Worm (Caenorhabditis elegans) whole organism, L4 larva: Measurements from ENCODE around the gene T18D3.9.

ENCODE experiments used
- T26A8.4 ChIP-seq: fragments of 200-800 bp; sonication (Bioruptor generic); IDR thresholded peaks from 2 replicates; pipeline ENCODE4 v1.3.6; 2022; ENCODE audit warnings: missing genetic modification characterization, missing compliant biosample characterization
- aha-1 ChIP-seq: fragments of 150-350 bp; peaks from one replicate; lab custom pipeline; 2014; ENCODE audit warnings: missing biosample characterization, missing genetic modification characterization
- aly-2 ChIP-seq: sonication (generic microtip); optimal IDR thresholded peaks from 2 replicates; lab custom pipeline; 2018; ENCODE audit warnings: missing biosample characterization, missing genetic modification characterization
- ama-1 ChIP-seq: fragments of 150-350 bp; optimal IDR thresholded peaks from 2 replicates; lab custom pipeline; 2014; ENCODE audit warnings: inconsistent platforms, mixed read lengths
- arid-1 ChIP-seq: fragments of 200-800 bp; sonication (Bioruptor generic); conservative IDR thresholded peaks from 2 replicates; pipeline ENCODE4 v1.3.6; 2022; ENCODE audit warnings: missing genetic modification reagents, missing genetic modification characterization, missing compliant biosample characterization
- ceh-20 ChIP-seq: fragments of 200-800 bp; sonication (Bioruptor generic); IDR thresholded peaks from 2 replicates; pipeline ENCODE4 v1.3.6; 2022; ENCODE audit warnings: missing genetic modification reagents, missing genetic modification characterization, missing compliant biosample characterization
- ceh-44 ChIP-seq: fragments of 200-800 bp; sonication (Bioruptor generic); IDR thresholded peaks from 2 replicates; pipeline ENCODE4 v1.3.6; 2022; ENCODE audit warnings: missing genetic modification reagents, missing genetic modification characterization, missing compliant biosample characterization
- ctbp-1 ChIP-seq: fragments of 200-800 bp; sonication (Bioruptor generic); IDR thresholded peaks from 2 replicates; pipeline ENCODE4 v1.3.6; 2022; ENCODE audit warnings: missing genetic modification reagents, missing genetic modification characterization, missing compliant biosample characterization
- daf-16 ChIP-seq, 3 experiments: sonication (generic microtip); optimal IDR thresholded peaks; 2 replicates each; lab custom pipeline; 2016 to 2017; ENCODE audit warnings: missing genetic modification characterization in 3 of 3, missing genetic modification reagents in 3 of 3, mild to moderate bottlenecking in 2 of 3, missing compliant biosample characterization in 2 of 3, missing biosample characterization in 1 of 3, moderate library complexity in 1 of 3
- daf-19 ChIP-seq: fragments of 200-800 bp; sonication (Bioruptor generic); conservative IDR thresholded peaks from 2 replicates; pipeline ENCODE4 v1.3.6; 2022; ENCODE audit warnings: missing genetic modification characterization, missing compliant biosample characterization
- daf-8 ChIP-seq: fragments of 200-800 bp; sonication (Bioruptor generic); IDR thresholded peaks from 2 replicates; pipeline ENCODE4 v1.3.6; 2022; ENCODE audit warnings: missing genetic modification characterization, missing compliant biosample characterization
- dmd-6 ChIP-seq: fragments of 200-800 bp; sonication (Bioruptor generic); IDR thresholded peaks from 2 replicates; pipeline ENCODE4 v1.3.6; 2022; ENCODE audit warnings: missing genetic modification reagents, missing genetic modification characterization, missing compliant biosample characterization
- dve-1 ChIP-seq: sonication (generic microtip); optimal IDR thresholded peaks from 2 replicates; lab custom pipeline; 2017; ENCODE audit warnings: antibody characterized with exemption, mild to moderate bottlenecking, missing genetic modification characterization, missing compliant biosample characterization; ENCODE audit not compliant: insufficient read depth
- egl-27 ChIP-seq: sonication (generic microtip); optimal IDR thresholded peaks from 3 replicates; lab custom pipeline; 2017; ENCODE audit warnings: missing biosample characterization, missing genetic modification reagents, missing genetic modification characterization
- egl-43 ChIP-seq: fragments of 200-800 bp; sonication (Bioruptor generic); IDR thresholded peaks from 2 replicates; pipeline ENCODE4 v1.3.6; 2022; ENCODE audit warnings: missing genetic modification reagents, missing genetic modification characterization, missing compliant biosample characterization
- fkh-10 ChIP-seq: fragments of 150-350 bp; optimal IDR thresholded peaks from 2 replicates; lab custom pipeline; 2014; ENCODE audit warnings: missing biosample characterization, missing genetic modification reagents, missing genetic modification characterization
- hif-1 ChIP-seq, 2 experiments: sonication (generic microtip); optimal IDR thresholded peaks; 2 replicates each; lab custom pipeline; 2016 to 2017; ENCODE audit warnings: missing compliant biosample characterization in 2 of 2, missing genetic modification characterization in 2 of 2, missing genetic modification reagents in 2 of 2, missing genotype in 2 of 2, mild to moderate bottlenecking in 1 of 2
- hlh-11 ChIP-seq: fragments of 200-800 bp; sonication (Bioruptor generic); optimal IDR thresholded peaks from 2 replicates; lab custom pipeline; 2018; ENCODE audit warnings: mild to moderate bottlenecking, missing genetic modification characterization, missing compliant biosample characterization
- hlh-30 ChIP-seq: sonication (generic microtip); optimal IDR thresholded peaks from 2 replicates; lab custom pipeline; 2017; ENCODE audit warnings: antibody characterized with exemption, mild to moderate bottlenecking, missing genetic modification characterization, missing compliant biosample characterization; ENCODE audit not compliant: insufficient read depth
- jun-1 ChIP-seq: fragments of 150-350 bp; optimal IDR thresholded peaks from 2 replicates; lab custom pipeline; 2014; ENCODE audit warnings: missing biosample characterization, missing genetic modification reagents, missing genetic modification characterization
- lin-13 ChIP-seq: fragments of 150-350 bp; optimal IDR thresholded peaks from 2 replicates; lab custom pipeline; 2014; ENCODE audit warnings: missing biosample characterization, missing genetic modification reagents, missing genetic modification characterization
- lin-29 ChIP-seq: fragments of 200-800 bp; sonication (Bioruptor generic); IDR thresholded peaks from 2 replicates; pipeline ENCODE4 v1.3.6; 2022; ENCODE audit warnings: missing genetic modification reagents, missing genetic modification characterization, missing compliant biosample characterization
- lin-38 ChIP-seq: fragments of 200-800 bp; sonication (Bioruptor generic); IDR thresholded peaks from 2 replicates; pipeline ENCODE4 v1.3.6; 2022; ENCODE audit warnings: missing genetic modification reagents, missing genetic modification characterization, missing compliant biosample characterization
- mdl-1 ChIP-seq, 2 experiments: fragments of 150-350 bp in 1 of 2; sonication (generic microtip) in 1 of 2; optimal IDR thresholded peaks; 2 replicates each; lab custom pipeline; 2014 to 2017; ENCODE audit warnings: missing biosample characterization in 2 of 2, missing genetic modification characterization in 2 of 2
- mdt-29 ChIP-seq: fragments of 200-800 bp; sonication (Bioruptor generic); IDR thresholded peaks from 2 replicates; pipeline ENCODE4 v1.3.6; 2022; ENCODE audit warnings: missing genetic modification reagents, missing genetic modification characterization, missing compliant biosample characterization
- mep-1 ChIP-seq: fragments of 150-350 bp; sonication (generic microtip); optimal IDR thresholded peaks from 3 replicates; lab custom pipeline; 2014; ENCODE audit warnings: missing biosample characterization, missing genetic modification characterization
- nhr-11 ChIP-seq: fragments of 150-350 bp; optimal IDR thresholded peaks from 2 replicates; lab custom pipeline; 2014; ENCODE audit warnings: missing biosample characterization, missing genetic modification characterization
- nhr-28 ChIP-seq: fragments of 150-350 bp; optimal IDR thresholded peaks from 2 replicates; lab custom pipeline; 2014; ENCODE audit warnings: missing biosample characterization, missing genetic modification characterization
- nhr-48 ChIP-seq: sonication (generic microtip); optimal IDR thresholded peaks from 2 replicates; lab custom pipeline; 2016; ENCODE audit warnings: mild to moderate bottlenecking, missing genetic modification characterization, missing compliant biosample characterization
- nhr-76 ChIP-seq: fragments of 150-350 bp; optimal IDR thresholded peaks from 2 replicates; lab custom pipeline; 2014; ENCODE audit warnings: missing biosample characterization, missing genetic modification characterization
- nhr-77 ChIP-seq: fragments of 150-350 bp; optimal IDR thresholded peaks from 2 replicates; lab custom pipeline; 2014; ENCODE audit warnings: missing biosample characterization, missing genetic modification characterization
- pqm-1 ChIP-seq: sonication (generic microtip); optimal IDR thresholded peaks from 2 replicates; lab custom pipeline; 2017; ENCODE audit warnings: missing biosample characterization, missing genetic modification characterization
- saeg-2 ChIP-seq: fragments of 200-800 bp; sonication (Bioruptor generic); IDR thresholded peaks from 2 replicates; pipeline ENCODE4 v1.3.6; 2022; ENCODE audit warnings: missing genetic modification reagents, missing genetic modification characterization, missing compliant biosample characterization
- skn-1 ChIP-seq: fragments of 150-350 bp; optimal IDR thresholded peaks from 2 replicates; lab custom pipeline; 2014; ENCODE audit warnings: missing biosample characterization, missing genetic modification characterization
- tag-97 ChIP-seq: fragments of 200-800 bp; sonication (Bioruptor generic); IDR thresholded peaks from 2 replicates; pipeline ENCODE4 v1.3.6; 2022; ENCODE audit warnings: missing genetic modification characterization, missing compliant biosample characterization
- tra-1 ChIP-seq: fragments of 200-800 bp; sonication (Bioruptor generic); IDR thresholded peaks from 2 replicates; pipeline ENCODE4 v1.3.6; 2022; ENCODE audit warnings: missing genetic modification reagents, missing genetic modification characterization, missing compliant biosample characterization
- unc-130 ChIP-seq: sonication (generic microtip); optimal IDR thresholded peaks from 2 replicates; lab custom pipeline; 2016; ENCODE audit warnings: missing genetic modification reagents, missing genetic modification characterization, missing compliant biosample characterization
- unc-62 ChIP-seq, 3 experiments: fragments of 150-350 bp in 1 of 3; sonication (generic microtip); optimal IDR thresholded peaks in 2 of 3; peaks in 1 of 3; 1 replicate in 1 of 3; 2 replicates in 2 of 3; lab custom pipeline; 2014 to 2017; ENCODE audit warnings: missing biosample characterization in 3 of 3, missing genetic modification characterization in 3 of 3, missing genetic modification reagents in 3 of 3, missing genotype in 1 of 3
- vab-7 ChIP-seq: fragments of 200-800 bp; sonication (Bioruptor generic); IDR thresholded peaks from 2 replicates; pipeline ENCODE4 v1.3.6; 2022; ENCODE audit warnings: missing genetic modification reagents, missing genetic modification characterization, missing compliant biosample characterization
- zfp-2 ChIP-seq: sonication (generic microtip); optimal IDR thresholded peaks from 2 replicates; lab custom pipeline; 2016; ENCODE audit warnings: mild to moderate bottlenecking, missing genetic modification characterization, missing compliant biosample characterization
- zip-11 ChIP-seq: fragments of 200-800 bp; sonication (Bioruptor generic); IDR thresholded peaks from 2 replicates; pipeline ENCODE4 v1.3.6; 2022; ENCODE audit warnings: missing genetic modification characterization, missing compliant biosample characterization
- ztf-11 ChIP-seq: fragments of 150-350 bp; optimal IDR thresholded peaks from 2 replicates; lab custom pipeline; 2014; ENCODE audit warnings: missing biosample characterization, missing genetic modification characterization
- ztf-7 ChIP-seq: fragments of 150-350 bp; optimal IDR thresholded peaks from 2 replicates; lab custom pipeline; 2014; ENCODE audit warnings: missing biosample characterization, missing genetic modification characterization

T18D3.9 gene

DNA sequence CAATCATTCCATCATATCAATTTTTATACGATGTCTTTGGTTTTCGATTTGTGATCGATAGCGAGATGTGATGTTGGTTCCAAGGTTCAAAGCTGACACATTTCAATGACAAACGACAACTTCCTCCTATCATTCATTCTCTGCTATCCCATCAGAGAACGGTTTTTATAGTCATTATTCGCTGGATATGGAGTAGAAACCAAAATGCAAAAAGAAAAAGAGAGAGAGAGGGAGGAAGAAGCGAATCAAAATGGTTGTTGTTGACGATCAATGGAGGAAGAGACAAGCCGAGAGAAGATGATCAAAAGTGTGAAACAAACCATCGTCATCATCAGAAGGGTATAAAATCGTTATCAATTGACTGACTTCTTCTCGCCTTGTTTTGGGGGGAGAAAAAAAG, 28.8 kb downstream of the T18D3.9 start, which contains the start of gene T24D3.2 (continued):
- TF ChIP-seq mdt-29 (GFP tag; lab: Robert Waterston, UW): no peak
- TF ChIP-seq ceh-44: no peak
- no peak for TF ChIP-seq aly-2 (tag; lab: Kevin White, UChicago)
- TF ChIP-seq nhr-11 (tag; lab: Kevin White, UChicago): no peak
- no peak for TF ChIP-seq zfp-2 (tag; lab: Kevin White, UChicago)
- no peak for TF ChIP-seq pqm-1
- no peak for TF ChIP-seq vab-7 (GFP tag; lab: Robert Waterston, UW)
- no peak for TF ChIP-seq lin-38 (GFP tag; lab: Robert Waterston, UW)
- no peak for TF ChIP-seq jun-1 (tag; lab: Kevin White, UChicago)

DNA sequence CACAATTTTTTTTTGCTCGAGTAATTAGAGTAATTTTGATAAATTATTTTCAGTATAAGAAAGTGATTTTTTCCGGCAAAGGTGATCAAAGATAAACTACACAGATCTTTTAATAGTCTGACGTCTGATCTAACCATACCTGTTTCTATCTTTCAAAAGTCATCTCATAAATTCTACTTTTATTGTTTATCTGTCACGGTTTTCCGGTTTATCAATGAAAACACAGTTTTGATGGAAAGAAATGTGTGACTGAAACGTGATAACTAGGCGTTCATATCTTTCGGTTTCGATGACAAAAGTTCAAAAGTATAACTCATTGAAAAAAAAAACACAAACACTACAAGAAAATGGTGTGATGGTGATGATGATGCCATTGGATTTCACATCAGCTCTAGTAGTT, 31.7 kb downstream of the T18D3.9 start:
- TF ChIP-seq nhr-77 (tag; lab: Kevin White, UChicago) (peak; percentile 25), unc-62 (GFP tag; optimal IDR thresholded peaks at IDR 0.05 in 1 of 2; lab: Kevin White, UChicago) (peak in 1 of 2 experiments; percentile 21), unc-62 (tag; optimal IDR thresholded peaks at IDR 0.05; lab: Kevin White, UChicago) (no peak), tra-1 (GFP tag; lab: Robert Waterston, UW) (0 out of 2 replicates have a peak, but pooled peaks have one; percentile 27), nhr-76 (tag; lab: Kevin White, UChicago) (peak; percentile 23), T26A8.4 (GFP tag; lab: Robert Waterston, UW) (no peak), dve-1 (tag; lab: Kevin White, UChicago) (peak; percentile 0), hlh-30 (tag; lab: Kevin White, UChicago) (peak; percentile 69), zip-11 (no peak), lin-13 (GFP tag; lab: Kevin White, UChicago) (no peak), mep-1 (tag; lab: Kevin White, UChicago) (peak; percentile 22), mdl-1 (tag; optimal IDR thresholded peaks at IDR 0.05; lab: Kevin White, UChicago) (peak in 1 of 2 experiments; percentile 50), dmd-6 (GFP tag; lab: Robert Waterston, UW) (peak; percentile 48; the same call in 1 of the 2 replicates), nhr-28 (peak; percentile 52), hlh-11 (tag; lab: Kevin White, UChicago) (peak; percentile 31), arid-1 (GFP tag; lab: Robert Waterston, UW) (no peak)

DNA sequence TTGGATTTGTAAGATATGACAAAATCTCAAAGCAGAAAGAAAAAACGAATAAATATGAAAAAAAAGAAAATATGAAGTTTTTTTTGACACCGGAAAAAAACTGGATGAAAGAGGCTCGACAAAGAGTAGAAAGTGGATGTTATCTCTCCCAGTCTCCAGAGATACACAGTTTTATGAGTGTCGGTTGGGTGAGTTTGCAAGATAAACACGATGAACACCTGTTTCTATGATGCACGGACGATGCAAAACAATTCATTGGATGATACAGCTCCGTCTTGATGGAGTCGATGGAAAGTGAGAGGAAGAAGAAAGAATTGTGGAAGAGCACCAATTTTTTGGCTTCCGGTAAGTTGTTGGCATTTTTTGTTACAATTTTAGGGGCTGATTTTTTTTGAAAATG, 38.4 kb downstream of the T18D3.9 start:
- TF ChIP-seq daf-16 (GFP tag; optimal IDR thresholded peaks at IDR 0.05; lab: Kevin White, UChicago): peak in 1 of 2 experiments; percentile 51
- no peak for TF ChIP-seq daf-16 (tag; optimal IDR thresholded peaks at IDR 0.05; lab: Kevin White, UChicago)
- no peak for TF ChIP-seq nhr-28
- TF ChIP-seq, all 104 proteins: peak for 1

DNA sequence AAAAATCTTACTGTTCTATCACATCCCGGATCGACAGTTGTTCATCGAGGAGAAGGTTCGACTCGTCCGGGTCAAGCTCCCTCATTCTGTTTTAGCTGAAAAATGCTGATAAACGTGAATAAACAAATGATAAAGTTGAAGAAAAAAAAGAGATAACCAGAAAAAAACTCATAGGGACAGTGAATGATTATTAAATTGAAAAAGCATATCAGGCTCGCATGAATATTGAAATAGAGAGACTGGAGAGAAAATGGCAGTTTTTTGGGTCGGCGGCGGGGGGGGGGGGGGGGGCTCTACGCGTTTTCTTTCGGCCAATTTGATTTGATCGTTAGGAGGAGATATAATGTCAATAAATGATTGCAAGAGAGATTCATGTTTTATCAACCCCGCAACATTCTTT, 40.3 kb downstream of the T18D3.9 start, which contains the start of gene lin-2:
Gene lin-2, minus strand, starts transcription at position 101 of the 400 bp plus-strand sequence.
- TF ChIP-seq tag-97 (GFP tag; lab: Robert Waterston, UW) (no peak), mdt-29 (GFP tag; lab: Robert Waterston, UW) (no peak), tra-1 (GFP tag; lab: Robert Waterston, UW) (no peak), pqm-1 (peak; percentile 27)
- TF ChIP-seq, all 104 proteins: peak for 1

DNA sequence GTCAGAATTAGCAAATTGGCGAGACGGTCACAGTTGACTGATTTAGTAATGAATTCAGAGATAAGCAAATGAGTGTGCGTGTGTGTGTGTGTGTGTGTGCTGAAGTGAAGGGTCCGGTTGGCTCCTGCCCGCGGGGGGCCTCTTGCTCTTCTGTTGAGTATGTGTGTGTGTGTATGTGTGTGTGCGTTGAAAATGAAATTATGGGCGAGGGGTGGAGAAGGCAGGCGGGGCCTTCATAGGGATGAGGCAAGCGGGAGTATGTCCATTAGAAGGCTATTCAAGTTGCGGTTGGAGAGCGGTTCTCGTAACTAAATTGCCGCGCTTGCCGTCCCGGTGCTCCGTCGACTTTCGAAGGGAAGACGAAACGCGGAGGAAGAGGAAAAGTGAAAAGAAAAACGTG, 47.0 kb downstream of the T18D3.9 start:
- TF ChIP-seq daf-8 (no peak), egl-43 (GFP tag; lab: Robert Waterston, UW) (no peak), nhr-48 (tag; lab: Kevin White, UChicago) (no peak), saeg-2 (0 out of 2 replicates have a peak, but pooled peaks have one; percentile 18), dve-1 (tag; lab: Kevin White, UChicago) (no peak), ceh-20 (GFP tag; lab: Robert Waterston, UW) (no peak), ztf-7 (tag; lab: Kevin White, UChicago) (no peak), unc-130 (GFP tag; lab: Kevin White, UChicago) (no peak), ztf-11 (tag; lab: Kevin White, UChicago) (no peak), skn-1 (tag; lab: Kevin White, UChicago) (no peak), hif-1 (tag; optimal IDR thresholded peaks at IDR 0.05; lab: Kevin White, UChicago) (no peak), egl-27 (tag; lab: Kevin White, UChicago) (no peak), fkh-10 (GFP tag; lab: Kevin White, UChicago) (peak; percentile 94), ctbp-1 (GFP tag; lab: Robert Waterston, UW) (peak; percentile 51; the same call in 1 of the 2 replicates), jun-1 (tag; lab: Kevin White, UChicago) (no peak), lin-29 (GFP tag; lab: Robert Waterston, UW) (no peak), daf-19 (no peak), ama-1 (lab: Kevin White, UChicago) (no peak), aha-1 (peak; percentile 52), mdl-1 (tag; optimal IDR thresholded peaks at IDR 0.05; lab: Kevin White, UChicago) (no peak), nhr-11 (tag; lab: Kevin White, UChicago) (no peak)
